Fruit fly (Drosophila melanogaster): Measurements from ENCODE around the gene CG9692.

Gene CG9692

DNA sequence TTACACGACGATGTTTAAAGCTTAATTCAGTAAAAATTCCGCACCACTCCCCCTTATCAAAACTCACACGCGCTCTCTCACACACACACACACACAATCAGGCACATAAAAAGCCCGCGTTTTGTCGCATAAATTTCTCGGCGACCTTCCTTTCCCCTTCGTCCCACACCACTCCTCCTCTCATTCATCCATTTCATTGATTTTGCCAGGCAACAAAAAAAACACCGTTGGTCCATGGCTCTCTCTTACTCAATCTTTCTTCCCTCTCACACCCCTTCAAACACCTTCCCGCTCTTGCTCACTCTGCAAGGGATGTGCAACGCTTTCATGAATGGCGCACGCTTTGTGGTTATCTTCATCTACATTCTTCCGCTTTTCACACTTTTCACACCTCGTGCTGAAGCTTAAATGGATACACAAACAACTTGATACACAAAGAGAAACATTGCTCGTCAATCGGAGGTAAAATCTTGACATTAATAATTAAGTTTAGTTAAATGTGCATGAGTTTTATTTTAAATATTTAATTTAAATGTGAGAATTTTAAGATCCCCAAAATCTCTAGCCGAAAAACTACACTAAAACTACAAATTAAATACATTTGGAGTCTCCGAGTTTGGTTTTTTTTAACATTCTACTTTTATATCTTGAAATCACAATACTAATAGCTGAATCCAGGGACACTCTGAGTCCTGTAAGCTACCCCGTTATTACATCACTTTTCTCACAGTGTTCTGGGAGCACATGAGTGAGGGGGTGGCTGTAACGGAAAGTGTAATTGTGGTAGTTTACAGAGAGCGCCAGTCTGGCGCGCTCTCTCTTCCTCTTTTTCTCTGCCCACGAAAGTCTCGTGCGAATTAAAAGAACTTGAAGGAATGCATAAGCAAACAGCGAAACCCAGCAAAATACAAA lies 44.6 kb upstream of the CG9692 start (continued):
- TF ChIP-seq dmrt11E (tag; optimal IDR thresholded peaks at IDR 0.05) (peak; percentile 93), ewg (GFP tag; optimal IDR thresholded peaks at IDR 0.05) (peak; percentile 93), CG10565 (GFP tag; optimal IDR thresholded peaks at IDR 0.05) (peak; percentile 85), Ptx1 (GFP tag; IDR thresholded peaks at IDR 0.05) (peak; percentile 97), Camta (GFP tag; optimal IDR thresholded peaks at IDR 0.05) (peak; percentile 92), tx (GFP tag; optimal IDR thresholded peaks at IDR 0.05) (peak; percentile 84), CG1024 (GFP tag; IDR thresholded peaks at IDR 0.05) (peak; percentile 82), sc (optimal IDR thresholded peaks at IDR 0.05) (no peak), sc (GFP tag; optimal IDR thresholded peaks at IDR 0.05) (peak; percentile 97), kay (GFP tag; optimal IDR thresholded peaks at IDR 0.05) (peak; percentile 86), gro (GFP tag; optimal IDR thresholded peaks at IDR 0.05) (peak; percentile 89), wdn (GFP tag; IDR thresholded peaks at IDR 0.05) (peak; percentile 89), CG9437 (GFP tag; optimal IDR thresholded peaks at IDR 0.05) (peak; percentile 96), CG42726 (GFP tag; IDR thresholded peaks at IDR 0.05; ENCODE audit: partially characterized antibody) (no peak), ranshi (GFP tag; IDR thresholded peaks at IDR 0.05) (peak; percentile 94), Neu2 (GFP tag; optimal IDR thresholded peaks at IDR 0.05; ENCODE audit: borderline replicate concordance) (no peak), maf-S (GFP tag; optimal IDR thresholded peaks at IDR 0.05) (peak; percentile 93), CG8924 (tag; optimal IDR thresholded peaks at IDR 0.05) (peak; percentile 98), CG6272 (GFP tag; IDR thresholded peaks at IDR 0.05) (peak; percentile 85), CG12155 (GFP tag; optimal IDR thresholded peaks at IDR 0.05) (peak; percentile 93), dimm (GFP tag; IDR thresholded peaks at IDR 0.05) (peak; percentile 80), CG8765 (GFP tag; IDR thresholded peaks at IDR 0.05) (peak; percentile 76), CG12219 (GFP tag; optimal IDR thresholded peaks at IDR 0.05) (peak; percentile 91), Elba2 (GFP tag; optimal IDR thresholded peaks at IDR 0.05) (peak; percentile 50), bbx (GFP tag; IDR thresholded peaks at IDR 0.05; ENCODE audit: partially characterized antibody) (no peak; the same call in 1 of the 2 replicates), scrt (GFP tag; optimal IDR thresholded peaks at IDR 0.05) (peak; percentile 94), CG32767 (GFP tag; IDR thresholded peaks at IDR 0.05) (peak; percentile 95), crp (GFP tag; optimal IDR thresholded peaks at IDR 0.05) (peak; percentile 35 to 63), Opbp (GFP tag; IDR thresholded peaks at IDR 0.05; ENCODE audit: partially characterized antibody) (no peak), bigmax (GFP tag; optimal IDR thresholded peaks at IDR 0.05) (peak; percentile 50), her (GFP tag; optimal IDR thresholded peaks at IDR 0.05) (peak; percentile 81), al (GFP tag; IDR thresholded peaks at IDR 0.05) (peak; percentile 86), pzg (GFP tag; optimal IDR thresholded peaks at IDR 0.05) (peak; percentile 16), trem (tag; optimal IDR thresholded peaks at IDR 0.05) (peak; percentile 95), CG17568 (GFP tag; optimal IDR thresholded peaks at IDR 0.05) (peak; percentile 94), CG31441 (GFP tag; IDR thresholded peaks at IDR 0.05) (peak; percentile 99), CG11695 (GFP tag; IDR thresholded peaks at IDR 0.05) (peak; percentile 94), Asciz (GFP tag; optimal IDR thresholded peaks at IDR 0.05) (peak; percentile 97), CG9609 (GFP tag; optimal IDR thresholded peaks at IDR 0.05) (peak; percentile 79), jigr1 (GFP tag; IDR thresholded peaks at IDR 0.05) (peak; percentile 93), Dfd (GFP tag; optimal IDR thresholded peaks at IDR 0.05) (no peak), CG8478 (optimal IDR thresholded peaks at IDR 0.05) (no peak), jumu (GFP tag; optimal IDR thresholded peaks at IDR 0.05) (peak; percentile 92), B-H2 (GFP tag; optimal IDR thresholded peaks at IDR 0.05) (peak; percentile 88), Oli (tag; optimal IDR thresholded peaks at IDR 0.05) (peak; percentile 98), repo (GFP tag; optimal IDR thresholded peaks at IDR 0.05) (peak; percentile 90), br (optimal IDR thresholded peaks at IDR 0.05) (no peak), wek (GFP tag; optimal IDR thresholded peaks at IDR 0.05) (peak; percentile 77), CG2712 (tag; optimal IDR thresholded peaks at IDR 0.05) (peak; percentile 97), eyg (GFP tag; optimal IDR thresholded peaks at IDR 0.05) (peak; percentile 84)

All from whole organism, embryonic.